Fruit fly (Drosophila melanogaster): Measurements from ENCODE around the gene Coprox.

Gene Coprox

DNA sequence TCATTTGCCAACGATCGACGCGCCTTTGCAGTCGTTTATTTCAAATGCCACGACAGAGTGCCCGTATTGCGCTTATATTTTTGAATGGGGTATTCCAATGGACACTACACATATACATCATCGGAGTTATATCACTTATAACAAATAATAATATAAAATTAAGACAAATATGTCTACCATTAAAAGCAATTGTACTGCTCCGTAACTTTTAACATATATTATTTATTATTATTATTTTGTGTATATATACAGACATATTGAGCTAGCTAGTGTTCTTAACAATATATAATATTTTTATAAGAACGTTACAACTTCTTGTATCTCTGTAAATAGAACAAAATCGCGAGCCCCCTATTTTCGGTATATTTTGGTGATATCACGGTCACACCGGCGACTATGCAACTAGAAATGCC, at the start of gene Coprox, which contains the start of gene sip2 (continued):
- TF ChIP-seq peb (GFP tag; IDR thresholded peaks at IDR 0.05) (no peak), CG16815 (GFP tag; optimal IDR thresholded peaks at IDR 0.05) (peak; percentile 26), slbo (GFP tag; IDR thresholded peaks at IDR 0.05) (peak; percentile 64), CG10274 (GFP tag; optimal IDR thresholded peaks at IDR 0.05) (no peak), CG7271 (tag; optimal IDR thresholded peaks at IDR 0.05) (peak; percentile 62), esg (GFP tag; conservative IDR thresholded peaks at IDR 0.05) (peak; percentile 55), CG10654 (GFP tag; optimal IDR thresholded peaks at IDR 0.05) (no peak), run (tag; optimal IDR thresholded peaks at IDR 0.05) (peak; percentile 7), bbx (GFP tag; IDR thresholded peaks at IDR 0.05; ENCODE audit: partially characterized antibody) (no peak), CG30020 (tag; optimal IDR thresholded peaks at IDR 0.05) (peak; percentile 93), CG10565 (GFP tag; optimal IDR thresholded peaks at IDR 0.05) (no peak), CG30403 (GFP tag; optimal IDR thresholded peaks at IDR 0.05) (peak; percentile 71), CG3995 (GFP tag; optimal IDR thresholded peaks at IDR 0.05) (peak; percentile 62), CG6683 (GFP tag; optimal IDR thresholded peaks at IDR 0.05) (peak; percentile 36), CG15479 (GFP tag; optimal IDR thresholded peaks at IDR 0.05) (peak; percentile 1), CG10267 (tag; optimal IDR thresholded peaks at IDR 0.05) (peak; percentile 78), gem (tag; optimal IDR thresholded peaks at IDR 0.05) (peak; percentile 87), sob (GFP tag; IDR thresholded peaks at IDR 0.05) (0 out of 2 replicates have a peak, but pooled peaks have one; percentile 34), Fer1 (GFP tag; optimal IDR thresholded peaks at IDR 0.05) (peak; percentile 68), Oli (tag; optimal IDR thresholded peaks at IDR 0.05) (peak; percentile 37), CG7786 (GFP tag; optimal IDR thresholded peaks at IDR 0.05) (no peak), ssp (GFP tag; IDR thresholded peaks at IDR 0.05) (peak; percentile 65; the same call in 1 of the 2 replicates), bsh (GFP tag; optimal IDR thresholded peaks at IDR 0.05) (peak in 1 of 2 experiments; percentile 67), ci (GFP tag; IDR thresholded peaks at IDR 0.05) (0 out of 3 replicates have a peak, but pooled peaks have one; percentile 45), Kr (GFP tag; optimal IDR thresholded peaks at IDR 0.05) (no peak), cato (GFP tag; optimal IDR thresholded peaks at IDR 0.05; ENCODE audit: borderline replicate concordance) (peak; percentile 2), ab (GFP tag; optimal IDR thresholded peaks at IDR 0.05) (no peak), Ada2b (GFP tag; IDR thresholded peaks at IDR 0.05) (no peak; the same call in 1 of the 2 replicates), lmd (GFP tag; IDR thresholded peaks at IDR 0.05) (peak; percentile 55; the same call in 1 of the 2 replicates), zfh2 (GFP tag; optimal IDR thresholded peaks at IDR 0.05) (no peak), CG14667 (GFP tag; IDR thresholded peaks at IDR 0.05) (0 out of 2 replicates have a peak, but pooled peaks have one; percentile 14), Lhr (GFP tag; optimal IDR thresholded peaks at IDR 0.05) (peak; percentile 33), ERR (GFP tag; optimal IDR thresholded peaks at IDR 0.05) (no peak), CG8924 (tag; optimal IDR thresholded peaks at IDR 0.05) (peak; percentile 86), CG2712 (tag; optimal IDR thresholded peaks at IDR 0.05) (peak; percentile 88), BEAF-32 (GFP tag; optimal IDR thresholded peaks at IDR 0.05) (peak; percentile 35), Sry-β (GFP tag; optimal IDR thresholded peaks at IDR 0.05) (peak; percentile 29), insv (GFP tag; optimal IDR thresholded peaks at IDR 0.05) (peak in 1 of 2 experiments; percentile 27), chif (GFP tag; optimal IDR thresholded peaks at IDR 0.05) (no peak), da (GFP tag; optimal IDR thresholded peaks at IDR 0.05) (no peak), chn (GFP tag; optimal IDR thresholded peaks at IDR 0.05) (no peak), mam (GFP tag; optimal IDR thresholded peaks at IDR 0.05) (peak; percentile 27), kni (GFP tag; optimal IDR thresholded peaks at IDR 0.05) (peak; percentile 30), CG10543 (GFP tag; optimal IDR thresholded peaks at IDR 0.05) (peak; percentile 68), CG17385 (GFP tag; optimal IDR thresholded peaks at IDR 0.05) (peak; percentile 62), CG15269 (tag; optimal IDR thresholded peaks at IDR 0.05) (no peak), Hr3 (GFP tag; optimal IDR thresholded peaks at IDR 0.05) (peak; percentile 74), Fer2 (tag; optimal IDR thresholded peaks at IDR 0.05) (peak; percentile 53), twi (tag; optimal IDR thresholded peaks at IDR 0.05) (peak; percentile 63), al (GFP tag; IDR thresholded peaks at IDR 0.05) (peak; percentile 36; the same call in 1 of the 2 replicates)
